Worm (Caenorhabditis elegans) whole organism, L2 larva: ENCODE measurements around the gene Y25C1A.2.
"Not testable (repeated sequence)": the region's sequence is repeated elsewhere in the genome, so short reads cannot be mapped to it uniquely, and the experiment has no call there.

Source experiments
- C34F6.9 ChIP-seq: fragments of 150-350 bp; optimal IDR thresholded peaks from 2 replicates; lab custom pipeline; 2014; ENCODE audit warnings: missing biosample characterization, missing genetic modification characterization
- F13H6.1 ChIP-seq: sonication (generic microtip); optimal IDR thresholded peaks from 2 replicates; lab custom pipeline; 2016; ENCODE audit warnings: missing genetic modification characterization, missing compliant biosample characterization
- Y55F3AM.14 ChIP-seq: fragments of 200-800 bp; sonication (Bioruptor generic); optimal IDR thresholded peaks from 2 replicates; lab custom pipeline; 2018; ENCODE audit warnings: mild to moderate bottlenecking, missing genetic modification characterization, missing compliant biosample characterization
- ZK546.5 ChIP-seq: sonication (generic microtip); optimal IDR thresholded peaks from 2 replicates; lab custom pipeline; 2017; ENCODE audit warnings: missing biosample characterization, missing genetic modification characterization
- alr-1 ChIP-seq: fragments of 150-350 bp; optimal IDR thresholded peaks from 2 replicates; lab custom pipeline; 2014; ENCODE audit warnings: missing biosample characterization, missing genetic modification characterization
- aly-2 ChIP-seq: fragments of 150-350 bp; optimal IDR thresholded peaks from 2 replicates; lab custom pipeline; 2014; ENCODE audit warnings: missing biosample characterization, missing genetic modification characterization
- ama-1 ChIP-seq: fragments of 150-350 bp; optimal IDR thresholded peaks from 2 replicates; lab custom pipeline; 2018; ENCODE audit warnings: inconsistent platforms
- ceh-16 ChIP-seq: fragments of 150-350 bp; optimal IDR thresholded peaks from 2 replicates; lab custom pipeline; 2014; ENCODE audit warnings: missing biosample characterization, missing genetic modification characterization
- crh-2 ChIP-seq: sonication (generic microtip); optimal IDR thresholded peaks from 2 replicates; lab custom pipeline; 2017; ENCODE audit warnings: missing biosample characterization, missing genetic modification characterization
- egl-27 ChIP-seq: sonication (generic microtip); optimal IDR thresholded peaks from 3 replicates; lab custom pipeline; 2017; ENCODE audit warnings: missing biosample characterization, missing genetic modification reagents, missing genetic modification characterization
- elt-3 ChIP-seq: sonication (generic microtip); optimal IDR thresholded peaks from 2 replicates; lab custom pipeline; 2017; ENCODE audit warnings: missing biosample characterization, missing genetic modification characterization
- gmeb-1 ChIP-seq: fragments of 150-350 bp; optimal IDR thresholded peaks from 2 replicates; lab custom pipeline; 2014; ENCODE audit warnings: missing biosample characterization, missing genetic modification characterization
- lin-13 ChIP-seq: fragments of 150-350 bp; optimal IDR thresholded peaks from 2 replicates; lab custom pipeline; 2014; ENCODE audit warnings: missing biosample characterization, missing genetic modification reagents, missing genetic modification characterization
- lin-39 ChIP-seq: fragments of 150-350 bp; optimal IDR thresholded peaks from 2 replicates; lab custom pipeline; 2014; ENCODE audit warnings: missing biosample characterization, missing genetic modification reagents, missing genetic modification characterization
- mab-5 ChIP-seq: fragments of 150-350 bp; optimal IDR thresholded peaks from 2 replicates; lab custom pipeline; 2014; ENCODE audit warnings: missing biosample characterization, missing genetic modification characterization
- mbf-1 ChIP-seq: sonication (generic microtip); optimal IDR thresholded peaks from 2 replicates; lab custom pipeline; 2017; ENCODE audit warnings: missing biosample characterization, missing genetic modification characterization
- nhr-10 ChIP-seq: sonication (generic microtip); optimal IDR thresholded peaks from 2 replicates; lab custom pipeline; 2017; ENCODE audit warnings: missing biosample characterization, missing genetic modification characterization
- nhr-11 ChIP-seq: fragments of 150-350 bp; optimal IDR thresholded peaks from 2 replicates; lab custom pipeline; 2014; ENCODE audit warnings: missing biosample characterization, missing genetic modification characterization
- nhr-12 ChIP-seq: fragments of 150-350 bp; optimal IDR thresholded peaks from 2 replicates; lab custom pipeline; 2014; ENCODE audit warnings: missing biosample characterization, missing genetic modification characterization
- nhr-23 ChIP-seq: fragments of 150-350 bp; optimal IDR thresholded peaks from 2 replicates; lab custom pipeline; 2014; ENCODE audit warnings: missing biosample characterization, missing genetic modification reagents, missing genetic modification characterization
- nhr-77 ChIP-seq: fragments of 150-350 bp; optimal IDR thresholded peaks from 2 replicates; lab custom pipeline; 2014; ENCODE audit warnings: missing biosample characterization, missing genetic modification characterization
- peb-1 ChIP-seq: fragments of 150-350 bp; optimal IDR thresholded peaks from 2 replicates; lab custom pipeline; 2014; ENCODE audit warnings: missing biosample characterization, missing genetic modification characterization
- skn-1 ChIP-seq: sonication (generic microtip); optimal IDR thresholded peaks from 2 replicates; lab custom pipeline; 2017; ENCODE audit warnings: missing biosample characterization, missing genetic modification characterization
- sma-9 ChIP-seq, 2 experiments: fragments of 150-350 bp in 1 of 2; sonication (generic microtip) in 1 of 2; optimal IDR thresholded peaks; 2 replicates each; lab custom pipeline; 2014 to 2016; ENCODE audit warnings: missing genetic modification characterization in 2 of 2, mild to moderate bottlenecking in 1 of 2, missing biosample characterization in 1 of 2, missing compliant biosample characterization in 1 of 2, missing genetic modification reagents in 1 of 2, moderate library complexity in 1 of 2
- snpc-4 ChIP-seq: fragments of 150-350 bp; optimal IDR thresholded peaks from 2 replicates; lab custom pipeline; 2014; ENCODE audit warnings: missing biosample characterization, missing genetic modification characterization
- unc-55 ChIP-seq: fragments of 150-350 bp; sonication (generic microtip); optimal IDR thresholded peaks from 3 replicates; lab custom pipeline; 2014; ENCODE audit warnings: missing biosample characterization, missing genetic modification reagents, missing genetic modification characterization
- unc-62 ChIP-seq: fragments of 150-350 bp; optimal IDR thresholded peaks from 2 replicates; lab custom pipeline; 2014; ENCODE audit warnings: missing biosample characterization, missing genetic modification reagents, missing genetic modification characterization
- ztf-1 ChIP-seq: fragments of 200-800 bp; sonication (Bioruptor generic); conservative IDR thresholded peaks from 2 replicates; pipeline ENCODE4 v1.3.6; 2022; ENCODE audit warnings: missing genetic modification characterization, missing compliant biosample characterization
- ztf-11 ChIP-seq: sonication (generic microtip); optimal IDR thresholded peaks from 2 replicates; lab custom pipeline; 2017; ENCODE audit warnings: missing biosample characterization, missing genetic modification characterization

The Y25C1A.2 gene

ce11 chrII:3123206-3123605 lies 10.8 kb downstream of the Y25C1A.2 start, which contains the start of gene srh-71:
srh-71 (plus strand) TSS chrII:3123506.
- TF ChIP-seq C34F6.9 (tag; lab: Kevin White, UChicago) (no peak), egl-27 (no peak), ZK546.5 (tag; lab: Kevin White, UChicago) (no peak), nhr-23 (tag; lab: Kevin White, UChicago) (no peak), ceh-16 (tag; lab: Kevin White, UChicago) (no peak), ztf-11 (tag; lab: Kevin White, UChicago) (no peak), skn-1 (tag; lab: Kevin White, UChicago) (no peak), peb-1 (tag; lab: Kevin White, UChicago) (no peak)

DNA sequence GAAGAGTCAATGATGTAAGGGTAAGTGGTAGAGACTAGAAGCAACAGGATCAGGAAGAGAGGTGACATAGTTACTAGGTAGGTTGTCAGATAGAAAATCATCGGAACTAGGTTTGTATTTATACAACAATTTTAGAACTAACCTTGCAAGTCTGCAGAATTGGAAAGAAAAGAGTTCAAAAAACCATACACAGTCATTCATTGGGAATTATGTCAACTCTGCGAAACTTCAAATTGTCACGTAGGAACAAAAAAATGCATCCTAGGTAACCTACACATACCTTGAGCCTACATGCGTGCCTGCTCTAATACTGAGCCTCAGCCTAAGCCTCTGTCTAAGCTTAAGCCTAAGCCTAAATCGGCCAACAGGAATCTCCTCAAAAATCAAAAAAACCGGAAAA lies 13.9 kb downstream of the Y25C1A.2 start, which contains the start of gene ins-19:
Gene ins-19, minus strand, starts transcription at position 101 of the 400 bp plus-strand sequence.
- TF ChIP-seq lin-39 (tag; lab: Kevin White, UChicago) = no peak
- no peak for TF ChIP-seq lin-13 (GFP tag; lab: Kevin White, UChicago)
- no peak for TF ChIP-seq F13H6.1
- no peak for TF ChIP-seq ceh-16 (tag; lab: Kevin White, UChicago)

DNA sequence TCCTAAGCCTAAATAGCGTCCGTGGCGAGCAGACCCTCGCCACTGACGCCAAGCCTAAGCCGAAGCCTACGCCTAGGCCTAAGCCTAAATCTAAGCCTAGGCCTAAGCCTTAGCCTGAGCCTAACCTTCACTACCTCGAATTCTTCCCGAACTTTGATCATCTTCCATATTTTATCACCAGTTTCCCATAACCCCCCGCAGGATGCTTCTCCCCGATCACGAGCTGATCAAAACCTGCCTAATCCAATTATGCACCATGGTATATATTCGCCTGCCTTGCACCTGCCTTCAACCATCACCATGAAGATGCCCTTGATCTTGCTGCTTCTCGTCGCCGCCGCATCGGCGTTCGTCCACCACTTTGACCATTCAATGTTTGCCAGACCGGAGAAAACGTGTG lies 14.3 kb downstream of the Y25C1A.2 start, which contains the start of gene ins-31:
Gene ins-31, plus strand, starts transcription at position 301 of the 400 bp plus-strand sequence.
- not testable (repeated sequence) for TF ChIP-seq elt-3 (tag; lab: Kevin White, UChicago); nhr-12 (tag; lab: Kevin White, UChicago); unc-55

DNA sequence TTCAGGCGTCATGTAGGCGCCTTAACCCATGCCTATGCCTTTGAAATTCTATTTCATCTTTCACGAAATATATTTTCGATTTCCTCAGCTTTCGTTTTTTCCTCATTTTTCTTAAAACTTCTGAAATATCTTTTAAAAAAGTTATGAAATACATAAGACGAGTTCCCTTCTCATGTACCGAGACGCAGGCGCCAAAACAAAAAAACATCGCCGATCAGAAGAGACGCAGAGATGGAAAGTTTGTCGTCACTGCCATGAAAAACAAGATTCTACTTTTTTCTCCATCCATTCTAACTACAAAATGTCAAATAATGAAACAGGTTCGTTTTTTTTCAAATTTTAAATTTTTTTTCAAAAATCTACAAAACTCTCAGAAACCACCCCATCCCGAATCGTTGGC lies 16.6 kb downstream of the Y25C1A.2 start, which contains the start of gene chil-24:
Gene chil-24, plus strand, starts transcription at position 156 of the 400 bp plus-strand sequence.
- TF ChIP-seq unc-55 = peak; percentile 16
- peak; percentile 7 for TF ChIP-seq sma-9 (GFP tag; optimal IDR thresholded peaks at IDR 0.05; lab: Kevin White, UChicago)
- TF ChIP-seq sma-9 (tag; optimal IDR thresholded peaks at IDR 0.05; lab: Kevin White, UChicago) = no peak
- TF ChIP-seq nhr-10 (tag; lab: Kevin White, UChicago) = no peak
- TF ChIP-seq unc-62 (GFP tag; lab: Kevin White, UChicago) = no peak
- TF ChIP-seq, all 48 proteins: peak for 2

DNA sequence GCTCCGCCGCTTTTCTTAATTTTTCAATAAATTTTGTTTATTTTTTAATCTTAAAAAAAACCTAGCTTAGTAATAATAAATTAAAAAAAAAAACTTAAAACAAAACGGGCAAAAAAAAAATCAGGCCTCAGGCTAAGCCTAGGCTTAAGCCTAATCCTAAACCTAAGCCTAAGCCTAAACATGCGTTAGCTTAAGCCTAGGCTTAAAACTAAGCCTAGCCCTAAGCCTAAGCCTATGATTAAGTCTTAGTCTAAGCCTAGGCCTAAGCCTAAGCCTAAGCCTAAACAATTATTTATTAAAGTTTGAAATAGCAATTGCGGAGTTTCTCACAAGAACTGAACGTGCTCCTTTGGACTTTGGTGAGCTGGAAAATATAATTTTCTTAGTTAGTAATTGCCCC lies 22.9 kb downstream of the Y25C1A.2 start:
- TF ChIP-seq gmeb-1 (tag; lab: Kevin White, UChicago) = no peak
- no peak for TF ChIP-seq ztf-1
- no peak for TF ChIP-seq skn-1 (tag; lab: Kevin White, UChicago)
- TF ChIP-seq sma-9 (GFP tag; optimal IDR thresholded peaks at IDR 0.05; lab: Kevin White, UChicago) = no peak
- no peak for TF ChIP-seq sma-9 (tag; optimal IDR thresholded peaks at IDR 0.05; lab: Kevin White, UChicago)
- no peak for TF ChIP-seq unc-62 (GFP tag; lab: Kevin White, UChicago)

- TF ChIP-seq crh-2 (tag; lab: Kevin White, UChicago) (no peak), mab-5 (tag; lab: Kevin White, UChicago) (no peak), nhr-77 (tag; lab: Kevin White, UChicago) (no peak), unc-62 (GFP tag; lab: Kevin White, UChicago) (no peak), lin-39 (tag; lab: Kevin White, UChicago) (no peak), mbf-1 (tag; lab: Kevin White, UChicago) (no peak), nhr-11 (tag; lab: Kevin White, UChicago) (no peak), snpc-4 (tag; lab: Kevin White, UChicago) (no peak), lin-13 (GFP tag; lab: Kevin White, UChicago) (no peak), nhr-10 (tag; lab: Kevin White, UChicago) (no peak), peb-1 (tag; lab: Kevin White, UChicago) (no peak), ama-1 (lab: Kevin White, UChicago) (no peak), alr-1 (tag; lab: Kevin White, UChicago) (no peak), skn-1 (tag; lab: Kevin White, UChicago) (no peak), aly-2 (tag; lab: Kevin White, UChicago) (no peak), Y55F3AM.14 (GFP tag; lab: Kevin White, UChicago) (no peak)
Observed at ce11 chrII:3137804-3138203, 25.4 kb downstream of the Y25C1A.2 start, which contains the start of gene sri-54. sri-54 (minus strand) TSS chrII:3137904.
